Fruit fly (Drosophila melanogaster) whole organism: Measurements from ENCODE around the gene CG31343.
"Not testable (repeated sequence)": the region's sequence is repeated elsewhere in the genome, so short reads cannot be mapped to it uniquely, and the experiment has no call there.

Source experiments
- CG8478 ChIP-seq: fragments of >200 bp; optimal IDR thresholded peaks from 2 replicates; lab custom pipeline; 2018; ENCODE audit warnings: inconsistent platforms
- Dll ChIP-seq: fragments of >200 bp; optimal IDR thresholded peaks from 2 replicates; lab custom pipeline; 2017
- EcR ChIP-seq, 2 experiments: fragments of >200 bp; optimal IDR thresholded peaks; 2 replicates each; lab custom pipeline; 2017; ENCODE audit warnings: missing biosample characterization in 2 of 2, missing genetic modification characterization in 2 of 2, missing genetic modification reagents in 2 of 2
- pan ChIP-seq: fragments of >200 bp; optimal IDR thresholded peaks from 2 replicates; lab custom pipeline; 2017
- psq ChIP-seq: fragments of >200 bp; optimal IDR thresholded peaks from 2 replicates; lab custom pipeline; 2017
- usp ChIP-seq: fragments of >200 bp; optimal IDR thresholded peaks from 2 replicates; lab custom pipeline; 2017; ENCODE audit warnings: missing biosample characterization, missing genetic modification characterization, mixed read lengths

CG31343 gene

DNA sequence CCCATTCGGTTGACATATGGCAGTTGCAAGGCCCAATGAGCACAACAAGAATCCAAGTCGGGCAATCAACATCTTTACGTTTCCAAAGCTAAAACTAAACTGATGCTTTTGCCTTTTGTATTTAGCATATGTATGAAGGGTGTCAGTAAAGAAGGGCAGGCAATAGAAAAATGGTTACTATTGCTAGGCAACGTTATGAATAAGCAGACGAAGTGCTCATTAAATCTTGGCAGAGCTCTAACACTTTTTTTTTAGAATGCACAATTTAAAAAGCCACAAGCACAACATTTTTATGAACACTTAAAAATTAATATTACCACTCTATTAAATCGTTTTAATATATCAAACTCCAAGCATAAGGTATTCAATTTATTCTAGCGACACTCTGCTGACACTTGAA, 8.9 kb upstream of the CG31343 start, which contains the start of gene Sfp93F:
Gene Sfp93F, minus strand, starts transcription at position 101 of the 400 bp plus-strand sequence.
- TF ChIP-seq EcR (GFP tag; optimal IDR thresholded peaks at IDR 0.05; lab: Kevin White, UChicago); Dll (lab: Kevin White, UChicago); psq: not testable (repeated sequence)

DNA sequence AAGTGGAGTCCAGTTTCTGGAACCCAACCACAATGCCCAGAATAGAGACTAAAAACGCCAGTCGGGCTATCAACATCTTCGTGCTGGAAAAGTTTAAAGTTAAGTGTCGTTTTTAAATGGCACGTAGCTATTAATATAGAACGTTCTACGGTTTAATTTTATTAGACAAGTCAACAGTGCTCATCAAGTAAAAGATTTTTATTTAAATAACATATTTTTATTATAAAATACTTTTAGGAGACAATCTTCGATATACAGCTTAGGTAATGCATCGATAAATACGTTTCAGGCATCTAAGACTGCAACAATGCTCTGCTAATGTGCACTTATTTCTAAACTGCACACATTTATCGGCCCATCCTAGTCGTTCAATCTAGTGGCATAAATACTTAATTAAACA, 8.3 kb upstream of the CG31343 start, which contains the start of gene CG42869:
Gene CG42869, minus strand, starts transcription at position 101 of the 400 bp plus-strand sequence.
- TF ChIP-seq usp (no peak), pan (lab: Kevin White, UChicago) (no peak), psq (no peak), EcR (GFP tag; optimal IDR thresholded peaks at IDR 0.05; lab: Kevin White, UChicago) (no peak)

dm6 chr3R:21737264-21737663, 7.8 kb upstream of the CG31343 start, which contains the start of gene CG42870:
Gene CG42870 (minus strand): TSS chr3R:21737364.
- TF ChIP-seq CG8478 (no peak), usp (no peak), psq (no peak), EcR (GFP tag; optimal IDR thresholded peaks at IDR 0.05; lab: Kevin White, UChicago) (no peak), pan (lab: Kevin White, UChicago) (no peak), Dll (lab: Kevin White, UChicago) (no peak)

- TF ChIP-seq Dll (lab: Kevin White, UChicago) (no peak), CG8478 (no peak), EcR (GFP tag; optimal IDR thresholded peaks at IDR 0.05; lab: Kevin White, UChicago) (no peak)
Observed at dm6 chr3R:21739010-21739409, 6.1 kb upstream of the CG31343 start, which contains the start of gene CG34034. Gene CG34034 (minus strand): TSS chr3R:21739110.

DNA sequence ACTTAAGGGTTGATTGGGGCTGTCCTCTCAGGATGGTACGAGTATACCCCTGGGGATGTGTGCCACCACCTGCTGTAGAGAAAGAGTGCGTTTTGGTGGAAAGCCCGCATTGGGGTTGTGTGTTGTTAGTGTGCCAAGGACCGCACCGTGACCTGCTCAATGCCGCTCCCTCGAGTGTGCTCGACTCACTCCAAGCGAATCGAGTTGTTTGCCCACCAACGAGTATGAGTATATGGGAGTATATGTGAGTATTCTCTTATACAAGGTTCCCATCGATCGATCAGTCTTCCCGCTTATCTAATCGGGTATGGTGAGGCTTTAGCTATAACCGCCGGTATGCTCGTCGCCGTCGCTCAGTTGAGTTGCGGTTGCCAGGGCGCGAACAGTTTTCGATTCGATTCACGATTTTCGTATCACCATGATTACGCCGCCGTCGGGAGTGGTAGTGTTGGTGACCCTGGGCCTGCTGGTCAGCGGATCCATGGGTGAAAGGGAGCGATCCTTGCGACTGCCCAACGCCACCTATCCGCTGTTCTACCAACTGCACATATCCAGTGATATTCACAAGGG, 5.2 kb upstream of the CG31343 start, which contains the start of gene CG5849:
Gene CG5849, plus strand, starts transcription at position 356 of the 570 bp plus-strand sequence.
- TF ChIP-seq usp = no peak
- TF ChIP-seq Dll (lab: Kevin White, UChicago) = no peak
- TF ChIP-seq CG8478 = no peak
- no peak for TF ChIP-seq pan (lab: Kevin White, UChicago)
- no peak for TF ChIP-seq psq
- no peak for TF ChIP-seq EcR (GFP tag; optimal IDR thresholded peaks at IDR 0.05; lab: Kevin White, UChicago)

- TF ChIP-seq psq = no peak
- TF ChIP-seq usp = no peak
- no peak for TF ChIP-seq Dll (lab: Kevin White, UChicago)
- no peak for TF ChIP-seq EcR (GFP tag; optimal IDR thresholded peaks at IDR 0.05; lab: Kevin White, UChicago)
- TF ChIP-seq pan (lab: Kevin White, UChicago) = no peak
Observed at dm6 chr3R:21740766-21741350, 4.2 kb upstream of the CG31343 start.

dm6 chr3R:21745887-21746286, 821 bp downstream of the CG31343 start:
- TF ChIP-seq CG8478 = no peak
- TF ChIP-seq pan (lab: Kevin White, UChicago) = no peak
- TF ChIP-seq EcR (GFP tag; optimal IDR thresholded peaks at IDR 0.05; lab: Kevin White, UChicago) = no peak
- no peak for TF ChIP-seq psq
- TF ChIP-seq Dll (lab: Kevin White, UChicago) = no peak

DNA sequence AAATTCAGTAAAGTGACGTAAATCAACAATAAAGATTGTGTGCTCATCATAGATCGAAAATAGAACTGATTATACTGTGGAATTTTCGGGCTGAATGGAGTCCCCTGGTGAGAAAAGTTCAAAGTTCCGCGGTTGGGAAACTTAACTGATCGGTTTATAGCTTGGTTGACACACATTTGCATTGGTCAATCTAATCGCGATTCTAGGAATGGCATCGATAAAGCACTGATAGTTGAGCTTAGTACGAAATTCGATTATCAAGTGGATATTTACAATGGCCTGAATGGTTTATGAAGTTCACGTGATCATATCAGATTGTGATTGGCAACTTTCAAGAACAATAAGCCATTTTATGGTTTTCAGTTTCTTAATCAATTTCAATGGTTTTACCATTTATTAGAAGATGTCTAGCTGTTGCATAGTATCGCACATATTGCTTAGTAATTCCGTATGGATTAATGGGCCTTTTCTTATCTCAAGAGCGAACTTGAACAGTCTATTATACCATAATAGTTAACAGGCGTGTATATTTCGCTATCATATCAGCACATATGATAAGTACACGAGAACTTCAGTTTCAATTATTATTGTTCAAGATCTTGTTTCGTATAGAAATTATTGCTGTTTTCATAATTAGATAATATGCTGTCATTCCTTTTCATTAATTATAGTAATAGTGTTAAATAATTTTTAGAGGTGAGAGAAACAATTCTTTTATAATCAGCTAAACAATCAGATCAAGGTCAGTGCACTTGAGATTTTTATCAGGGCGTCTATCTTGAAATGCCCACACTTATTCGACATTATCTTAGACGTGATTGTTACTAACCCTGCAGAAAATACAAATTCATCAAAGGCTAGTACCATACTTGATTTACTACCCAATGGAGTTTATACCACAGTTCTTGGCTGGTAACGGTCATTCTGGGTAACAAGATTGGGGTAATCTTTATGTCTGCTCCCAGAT, 4.2 kb downstream of the CG31343 start, which contains the start of gene CG31233:
Gene CG31233, plus strand, starts transcription at position 900 of the 967 bp plus-strand sequence.
- TF ChIP-seq EcR (GFP tag; optimal IDR thresholded peaks at IDR 0.05; lab: Kevin White, UChicago) (no peak), usp (no peak), CG8478 (no peak), psq (no peak), Dll (lab: Kevin White, UChicago) (no peak), pan (lab: Kevin White, UChicago) (no peak)

dm6 chr3R:21753099-21753498, 8.0 kb downstream of the CG31343 start:
- TF ChIP-seq psq (no peak), Dll (lab: Kevin White, UChicago) (no peak), EcR (GFP tag; optimal IDR thresholded peaks at IDR 0.05; lab: Kevin White, UChicago) (no peak), usp (no peak), CG8478 (no peak), pan (lab: Kevin White, UChicago) (no peak)

DNA sequence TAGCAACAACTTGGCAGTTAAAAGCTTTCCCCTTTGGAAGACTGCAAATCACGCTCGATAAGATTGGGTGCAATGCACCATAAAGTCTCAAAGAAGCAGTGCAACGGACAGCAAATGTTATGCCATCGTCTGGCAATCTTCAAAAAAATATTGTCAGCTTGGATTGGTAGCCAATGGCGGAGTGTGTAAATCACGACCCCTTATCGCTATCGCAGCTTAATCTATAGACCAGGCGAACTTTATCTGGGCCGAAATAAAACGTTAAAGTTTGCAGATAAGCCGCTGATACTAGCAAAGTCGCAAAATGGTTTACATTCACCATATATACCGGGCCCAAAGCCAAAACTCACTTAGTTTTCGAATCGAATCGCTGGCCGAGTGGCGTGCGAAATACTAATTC, 8.9 kb downstream of the CG31343 start, which contains the start of gene CG31198:
Gene CG31198, plus strand, starts transcription at position 351 of the 400 bp plus-strand sequence.
- TF ChIP-seq usp (no peak), EcR (GFP tag; optimal IDR thresholded peaks at IDR 0.05; lab: Kevin White, UChicago) (no peak), Dll (lab: Kevin White, UChicago) (no peak), pan (lab: Kevin White, UChicago) (no peak), CG8478 (no peak), psq (no peak)

DNA sequence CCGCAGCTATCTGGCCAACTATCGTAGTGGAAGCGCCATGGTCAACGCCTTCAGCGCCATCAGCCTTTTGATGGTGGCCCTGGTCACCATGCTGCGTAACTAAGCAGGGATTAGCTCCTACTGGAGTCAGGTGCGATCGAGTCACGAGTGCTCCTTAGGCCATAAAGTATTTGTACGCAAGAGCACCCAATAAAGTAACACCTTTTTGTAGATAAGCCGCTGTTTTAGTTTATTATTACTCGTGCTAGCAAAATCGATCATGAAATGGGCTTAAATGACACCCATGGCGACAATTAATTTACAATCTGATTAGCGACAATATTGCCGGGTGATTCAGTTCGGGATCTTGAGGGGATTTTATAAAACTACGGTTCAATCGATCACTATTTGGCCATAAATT, 12.5 kb downstream of the CG31343 start:
- TF ChIP-seq pan (lab: Kevin White, UChicago) (no peak), psq (no peak), EcR (GFP tag; optimal IDR thresholded peaks at IDR 0.05; lab: Kevin White, UChicago) (no peak), usp (no peak), Dll (lab: Kevin White, UChicago) (no peak), CG8478 (no peak)
